Worm (Caenorhabditis elegans) whole organism, L1 larva: ENCODE results near the gene Y39B6A.5.

Source experiments
- Y116A8C.19 ChIP-seq: sonication (generic microtip); optimal IDR thresholded peaks from 2 replicates; lab custom pipeline; 2016; ENCODE audit warnings: missing compliant biosample characterization, missing genetic modification characterization, borderline replicate concordance
- ama-1 ChIP-seq: fragments of 150-350 bp; optimal IDR thresholded peaks from 2 replicates; lab custom pipeline; 2014
- ceh-82 ChIP-seq, 3 experiments: fragments of 150-350 bp in 1 of 3; sonication (generic microtip) in 2 of 3; optimal IDR thresholded peaks; 2 replicates each; lab custom pipeline; 2014 to 2017; ENCODE audit warnings: missing biosample characterization in 3 of 3, missing genetic modification characterization in 3 of 3
- ceh-88 ChIP-seq: fragments of 200-800 bp; sonication (Bioruptor generic); IDR thresholded peaks from 2 replicates; pipeline ENCODE4 v1.3.6; 2022; ENCODE audit warnings: missing genetic modification characterization, missing compliant biosample characterization
- efl-1 ChIP-seq, 4 experiments: fragments of 150-350 bp; optimal IDR thresholded peaks in 3 of 4; peaks in 1 of 4; 1 replicate in 1 of 4; 2 replicates in 3 of 4; lab custom pipeline; 2014; ENCODE audit warnings: missing biosample characterization in 2 of 4, missing genetic modification characterization in 2 of 4, missing genetic modification reagents in 2 of 4
- elt-2 ChIP-seq: sonication (generic microtip); optimal IDR thresholded peaks from 2 replicates; lab custom pipeline; 2016; ENCODE audit warnings: missing genetic modification characterization, mild to moderate bottlenecking, inconsistent platforms, missing compliant biosample characterization, missing genetic modification reagents
- elt-3 ChIP-seq, 6 experiments: fragments of 150-350 bp in 1 of 6; sonication (generic microtip); optimal IDR thresholded peaks; 2 replicates each; lab custom pipeline; 2017 to 2018; ENCODE audit warnings: missing biosample characterization in 6 of 6, missing genetic modification characterization in 6 of 6, inconsistent platforms in 1 of 6
- ets-5 ChIP-seq: fragments of 200-800 bp; sonication (Bioruptor generic); IDR thresholded peaks from 2 replicates; pipeline ENCODE4 v1.3.6; 2022; ENCODE audit warnings: missing genetic modification characterization, missing compliant biosample characterization
- hlh-17 ChIP-seq: fragments of 200-800 bp; sonication (Bioruptor generic); optimal IDR thresholded peaks from 2 replicates; lab custom pipeline; 2018; ENCODE audit warnings: missing genetic modification characterization, mild to moderate bottlenecking, missing compliant biosample characterization, moderate library complexity, borderline replicate concordance
- hpl-2 ChIP-seq: fragments of 150-350 bp; optimal IDR thresholded peaks from 2 replicates; lab custom pipeline; 2014; ENCODE audit warnings: missing biosample characterization, missing genetic modification reagents, missing genetic modification characterization
- jun-1 ChIP-seq: fragments of 150-350 bp; optimal IDR thresholded peaks from 2 replicates; lab custom pipeline; 2014; ENCODE audit warnings: missing biosample characterization, missing genetic modification reagents, missing genetic modification characterization
- lin-15B ChIP-seq: fragments of 150-350 bp; sonication (generic microtip); optimal IDR thresholded peaks from 3 replicates; lab custom pipeline; 2014; ENCODE audit warnings: missing biosample characterization, missing genetic modification characterization
- lin-35 ChIP-seq, 2 experiments: fragments of 150-350 bp; optimal IDR thresholded peaks; 2 replicates each; lab custom pipeline; 2014; ENCODE audit warnings: missing biosample characterization in 2 of 2, missing genetic modification characterization in 2 of 2, missing genetic modification reagents in 2 of 2
- lsy-2 ChIP-seq, 2 experiments: fragments of 150-350 bp; optimal IDR thresholded peaks; 2 replicates each; lab custom pipeline; 2014; ENCODE audit warnings: missing biosample characterization in 2 of 2, missing genetic modification characterization in 2 of 2
- mef-2 ChIP-seq: fragments of 150-350 bp; optimal IDR thresholded peaks from 2 replicates; lab custom pipeline; 2014; ENCODE audit warnings: missing biosample characterization, missing genetic modification characterization
- nhr-11 ChIP-seq: fragments of 150-350 bp; optimal IDR thresholded peaks from 2 replicates; lab custom pipeline; 2014; ENCODE audit warnings: missing biosample characterization, missing genetic modification characterization
- nhr-12 ChIP-seq: sonication (generic microtip); optimal IDR thresholded peaks from 2 replicates; lab custom pipeline; 2017; ENCODE audit warnings: missing biosample characterization, missing genetic modification characterization
- nhr-19 ChIP-seq: fragments of 200-800 bp; sonication (Bioruptor generic); conservative IDR thresholded peaks from 2 replicates; pipeline ENCODE4 v1.3.6; 2022; ENCODE audit warnings: missing genetic modification characterization, missing compliant biosample characterization
- nhr-28 ChIP-seq: fragments of 150-350 bp; optimal IDR thresholded peaks from 2 replicates; lab custom pipeline; 2014; ENCODE audit warnings: missing biosample characterization, missing genetic modification characterization
- nhr-47 ChIP-seq: sonication (generic microtip); optimal IDR thresholded peaks from 2 replicates; lab custom pipeline; 2016; ENCODE audit warnings: mild to moderate bottlenecking, missing genetic modification characterization, moderate library complexity, missing compliant biosample characterization
- nhr-77 ChIP-seq: fragments of 150-350 bp; optimal IDR thresholded peaks from 2 replicates; lab custom pipeline; 2014; ENCODE audit warnings: missing biosample characterization, missing genetic modification characterization
- nhr-85 ChIP-seq: sonication (generic microtip); peaks from one replicate; lab custom pipeline; 2016; ENCODE audit warnings: missing genetic modification characterization, inconsistent platforms, missing compliant biosample characterization
- pax-3 ChIP-seq: fragments of 200-800 bp; sonication (Bioruptor generic); optimal IDR thresholded peaks from 2 replicates; lab custom pipeline; 2018; ENCODE audit warnings: mild to moderate bottlenecking, missing genetic modification characterization, moderate library complexity, missing compliant biosample characterization
- skn-1 ChIP-seq: fragments of 150-350 bp; optimal IDR thresholded peaks from 2 replicates; lab custom pipeline; 2014; ENCODE audit warnings: missing biosample characterization, missing genetic modification characterization
- swsn-7 ChIP-seq: sonication (generic microtip); optimal IDR thresholded peaks from 2 replicates; lab custom pipeline; 2016; ENCODE audit warnings: missing genetic modification characterization, missing compliant biosample characterization
- tbx-2 ChIP-seq: sonication (generic microtip); optimal IDR thresholded peaks from 2 replicates; lab custom pipeline; 2016; ENCODE audit warnings: missing genetic modification characterization, missing compliant biosample characterization
- unc-130 ChIP-seq: fragments of 150-350 bp; optimal IDR thresholded peaks from 2 replicates; lab custom pipeline; 2017; ENCODE audit warnings: missing biosample characterization, missing genetic modification characterization, inconsistent platforms
- unc-62 ChIP-seq: fragments of 150-350 bp; optimal IDR thresholded peaks from 2 replicates; lab custom pipeline; 2014; ENCODE audit warnings: missing biosample characterization, missing genetic modification reagents, missing genetic modification characterization
- unc-86 ChIP-seq: sonication (generic microtip); optimal IDR thresholded peaks from 2 replicates; lab custom pipeline; 2016; ENCODE audit warnings: missing genetic modification characterization, missing compliant biosample characterization
- vab-15 ChIP-seq: sonication (generic microtip); optimal IDR thresholded peaks from 2 replicates; lab custom pipeline; 2017; ENCODE audit warnings: missing genotype, mild to moderate bottlenecking, missing genetic modification characterization, missing compliant biosample characterization
- xbp-1 ChIP-seq: sonication (generic microtip); optimal IDR thresholded peaks from 2 replicates; lab custom pipeline; 2016; ENCODE audit warnings: missing genetic modification characterization, missing compliant biosample characterization
- zag-1 ChIP-seq: fragments of 150-350 bp; optimal IDR thresholded peaks from 2 replicates; lab custom pipeline; 2014; ENCODE audit warnings: missing biosample characterization, missing genetic modification characterization
- ztf-11 ChIP-seq, 2 experiments: sonication (generic microtip); optimal IDR thresholded peaks; 2 replicates each; lab custom pipeline; 2016 to 2017; ENCODE audit warnings: missing genetic modification characterization in 2 of 2, missing biosample characterization in 1 of 2, missing compliant biosample characterization in 1 of 2
- ztf-4 ChIP-seq: fragments of 150-350 bp; optimal IDR thresholded peaks from 2 replicates; lab custom pipeline; 2014; ENCODE audit warnings: missing biosample characterization, missing genetic modification characterization

The Y39B6A.5 gene

DNA sequence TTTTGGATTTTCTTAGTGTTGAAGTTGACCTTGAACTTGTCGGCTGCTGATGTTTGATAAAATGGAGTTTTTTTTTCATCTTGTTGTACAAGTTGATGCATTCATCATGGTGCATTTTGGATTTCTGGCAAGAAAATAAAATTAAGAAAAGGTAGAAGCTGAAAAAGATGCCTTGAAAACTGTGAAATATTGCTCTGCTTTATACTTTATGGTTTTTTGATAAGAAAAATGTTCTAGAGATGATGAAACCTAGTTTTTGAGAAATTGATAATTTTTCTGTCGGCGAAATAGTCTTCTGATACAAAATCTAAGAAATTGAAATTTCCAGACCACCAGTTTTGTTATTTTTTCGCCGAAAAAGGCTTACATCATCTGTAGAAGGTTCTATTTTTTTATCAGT lies 6.3 kb downstream of the Y39B6A.5 start, which contains the start of gene Y39B6A.69:
Gene Y39B6A.69 (minus strand): TSS at position 101 of the 400 bp plus-strand sequence.
- no peak for TF ChIP-seq ets-5 (GFP tag; lab: Robert Waterston, UW)
- no peak for TF ChIP-seq jun-1 (tag; lab: Kevin White, UChicago)
- no peak for TF ChIP-seq unc-130 (tag; lab: Kevin White, UChicago)
- no peak for TF ChIP-seq unc-86 (tag; lab: Kevin White, UChicago)
- TF ChIP-seq pax-3 (tag; lab: Kevin White, UChicago), result no peak
- TF ChIP-seq ama-1 (lab: Kevin White, UChicago), result no peak
- TF ChIP-seq nhr-19, result no peak
- no peak for TF ChIP-seq elt-3 (tag; optimal IDR thresholded peaks at IDR 0.05; lab: Kevin White, UChicago)
- no peak for TF ChIP-seq xbp-1 (tag; lab: Kevin White, UChicago)
- no peak for TF ChIP-seq unc-62
- no peak for TF ChIP-seq vab-15
- no peak for TF ChIP-seq mef-2 (tag; lab: Kevin White, UChicago)
- no peak for TF ChIP-seq nhr-28 (tag; lab: Kevin White, UChicago)

ce11 chrV:19149057-19149456 lies 9.6 kb downstream of the Y39B6A.5 start, which contains the start of gene Y39B6A.7:
Gene Y39B6A.7, minus strand, starts transcription at chrV:19149157.
- no peak for TF ChIP-seq hlh-17 (GFP tag; lab: Kevin White, UChicago)
- TF ChIP-seq nhr-12, result no peak

DNA sequence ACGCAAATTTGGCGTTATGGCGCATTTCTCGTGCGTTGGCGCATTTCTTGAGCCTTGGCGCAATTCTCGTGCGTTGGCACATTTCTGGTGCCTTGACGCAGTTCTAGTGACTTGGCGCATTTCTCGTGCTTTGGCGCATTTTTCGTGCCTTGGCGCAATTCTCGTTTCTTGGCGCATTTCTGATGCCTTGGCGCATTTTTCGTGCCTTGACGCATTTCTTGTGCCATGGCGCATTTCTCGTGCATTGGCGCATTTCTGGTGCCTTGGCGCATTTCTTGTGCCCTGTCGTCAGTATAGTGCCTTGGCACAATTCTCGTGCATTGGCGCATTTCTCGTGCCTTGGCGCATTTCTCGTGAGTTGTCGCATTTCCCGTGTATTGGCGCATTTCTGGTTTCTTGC lies 10.3 kb downstream of the Y39B6A.5 start:
- TF ChIP-seq nhr-77 (tag; lab: Kevin White, UChicago) (no peak), lin-15B (tag; lab: Kevin White, UChicago) (no peak)

ce11 chrV:19142595-19142994 lies 16.1 kb downstream of the Y39B6A.5 start:
- TF ChIP-seq efl-1 (optimal IDR thresholded peaks at IDR 0.05; lab: Kevin White, UChicago), result no peak
- peak in 1 of 2 experiments; percentile 45 for TF ChIP-seq efl-1 (GFP tag; optimal IDR thresholded peaks at IDR 0.05 in 1 of 2; lab: Kevin White, UChicago)
- no peak for TF ChIP-seq skn-1 (tag; lab: Kevin White, UChicago)
- peak; percentile 28 for TF ChIP-seq nhr-19
- no peak for TF ChIP-seq swsn-7 (tag; lab: Kevin White, UChicago)
- no peak for TF ChIP-seq ceh-82 (tag; optimal IDR thresholded peaks at IDR 0.05; lab: Kevin White, UChicago)
- peak; percentile 2 for TF ChIP-seq nhr-47 (tag; lab: Kevin White, UChicago)
- TF ChIP-seq lin-35 (GFP tag; optimal IDR thresholded peaks at IDR 0.05; lab: Kevin White, UChicago), result peak in 1 of 2 experiments; percentile 13
- TF ChIP-seq, all 84 proteins: peak for 4

- TF ChIP-seq ztf-11 (tag; optimal IDR thresholded peaks at IDR 0.05; lab: Kevin White, UChicago), result no peak
- TF ChIP-seq elt-2 (tag; lab: Kevin White, UChicago), result no peak
- no peak for TF ChIP-seq mef-2 (tag; lab: Kevin White, UChicago)
- TF ChIP-seq ztf-4 (tag; lab: Kevin White, UChicago), result no peak
- TF ChIP-seq unc-130 (tag; lab: Kevin White, UChicago), result no peak
- TF ChIP-seq vab-15, result no peak
- TF ChIP-seq tbx-2, result no peak
- no peak for TF ChIP-seq zag-1 (tag; lab: Kevin White, UChicago)
- no peak for TF ChIP-seq ceh-88
- no peak for TF ChIP-seq skn-1 (tag; lab: Kevin White, UChicago)
- TF ChIP-seq pax-3 (tag; lab: Kevin White, UChicago), result no peak
- TF ChIP-seq hpl-2, result no peak
- no peak for TF ChIP-seq nhr-11 (tag; lab: Kevin White, UChicago)
- TF ChIP-seq Y116A8C.19 (tag; lab: Kevin White, UChicago), result no peak
- TF ChIP-seq nhr-85, result no peak
- TF ChIP-seq hlh-17 (GFP tag; lab: Kevin White, UChicago), result no peak
- no peak for TF ChIP-seq lsy-2 (tag; optimal IDR thresholded peaks at IDR 0.05; lab: Kevin White, UChicago)
Measured at ce11 chrV:19140495-19140894, 18.2 kb downstream of the Y39B6A.5 start, which contains the start of gene cpg-23. Gene cpg-23, plus strand, starts transcription at chrV:19140795.
